Worm (Caenorhabditis elegans): ENCODE data around the gene nep-25.
A peak's percentile ranks its signal among the peaks of the same experiment; 100 is the strongest.

DNA sequence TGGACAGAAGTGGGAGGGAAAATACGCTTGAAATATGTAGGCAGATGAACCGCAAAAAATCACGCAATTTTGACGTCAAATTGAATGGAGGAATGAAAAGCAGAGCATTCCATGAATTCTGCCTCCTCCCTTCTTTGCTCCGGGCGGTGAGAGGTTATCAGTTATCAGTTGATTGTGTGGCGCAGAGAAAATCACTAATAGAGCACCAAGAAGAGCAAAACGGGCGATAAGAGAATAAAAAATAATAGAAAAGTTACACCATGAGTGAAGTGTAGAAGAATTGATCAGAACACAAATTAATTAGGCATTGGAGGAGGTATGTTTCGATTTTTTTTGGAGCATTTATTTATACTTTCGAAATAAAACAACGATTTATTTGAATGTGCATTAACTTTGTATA, 35.5 kb upstream of the nep-25 start:
- no peak for TF ChIP-seq nhr-12 (tag; optimal IDR thresholded peaks at IDR 0.05)
- peak; percentile 10 for TF ChIP-seq gmeb-1 (tag; optimal IDR thresholded peaks at IDR 0.05)

All from whole organism, L2 larva.